Worm (Caenorhabditis elegans): ENCODE results near the gene chil-26.

Gene chil-26

ce11 chrII:9490589-9490988 lies 15.7 kb downstream of the chil-26 start:
- TF ChIP-seq nhr-43 (tag; optimal IDR thresholded peaks at IDR 0.05; ENCODE audit: poor library complexity, severe bottlenecking) (peak; percentile 33), nhr-77 (tag; optimal IDR thresholded peaks at IDR 0.05) (no peak)

DNA sequence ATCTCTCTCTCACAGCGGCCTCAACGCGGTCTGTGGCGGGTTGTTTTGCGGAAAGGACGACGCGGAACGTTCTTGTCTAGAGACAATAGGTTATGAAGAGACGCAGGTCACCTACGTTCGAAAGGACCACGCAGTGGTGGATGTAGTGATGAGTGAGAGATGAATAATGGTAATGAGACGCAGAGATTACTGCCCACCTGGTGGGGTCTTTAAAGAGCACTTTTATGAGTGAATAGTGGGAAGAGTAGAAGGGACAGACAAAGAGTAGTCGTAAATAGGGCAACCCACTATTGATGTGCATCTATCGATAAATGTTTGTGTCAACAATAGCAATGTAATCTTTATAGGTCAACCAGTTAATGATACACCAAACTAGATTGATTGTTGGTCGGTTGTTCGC lies 16.2 kb downstream of the chil-26 start:
- TF ChIP-seq lin-39 (tag; optimal IDR thresholded peaks at IDR 0.05), result peak; percentile 8
- TF ChIP-seq elt-2 (tag; optimal IDR thresholded peaks at IDR 0.05), result no peak
- peak; percentile 19 for TF ChIP-seq hmg-11 (tag; optimal IDR thresholded peaks at IDR 0.05)
- TF ChIP-seq pqm-1 (tag; optimal IDR thresholded peaks at IDR 0.05), result no peak
- no peak for TF ChIP-seq nhr-28 (tag; optimal IDR thresholded peaks at IDR 0.05)
- no peak for TF ChIP-seq ceh-9 (tag; optimal IDR thresholded peaks at IDR 0.05)
- TF ChIP-seq lsy-12 (tag; optimal IDR thresholded peaks at IDR 0.05), result no peak
- TF ChIP-seq eor-1 (tag; optimal IDR thresholded peaks at IDR 0.05), result no peak
- peak; percentile 40 for TF ChIP-seq pha-4 (tag; optimal IDR thresholded peaks at IDR 0.05)
- no peak for TF ChIP-seq mdl-1 (tag; optimal IDR thresholded peaks at IDR 0.05)
- no peak for TF ChIP-seq tbx-2 (tag; optimal IDR thresholded peaks at IDR 0.05)
- no peak for TF ChIP-seq egl-27 (tag; optimal IDR thresholded peaks at IDR 0.05)
- no peak for TF ChIP-seq nfya-1 (tag; optimal IDR thresholded peaks at IDR 0.05; ENCODE audit: insufficient read depth)

- TF ChIP-seq lin-39 (tag; optimal IDR thresholded peaks at IDR 0.05) (no peak), mml-1 (tag; optimal IDR thresholded peaks at IDR 0.05) (peak; percentile 24), ztf-11 (tag; optimal IDR thresholded peaks at IDR 0.05) (no peak), nhr-43 (tag; optimal IDR thresholded peaks at IDR 0.05; ENCODE audit: poor library complexity, severe bottlenecking) (peak; percentile 42)
Observed at ce11 chrII:9493242-9494058, 18.6 kb downstream of the chil-26 start.

ce11 chrII:9497309-9497708 lies 22.5 kb downstream of the chil-26 start:
- no peak for TF ChIP-seq lin-39 (tag; optimal IDR thresholded peaks at IDR 0.05)
- peak; percentile 27 for TF ChIP-seq nfya-1 (tag; optimal IDR thresholded peaks at IDR 0.05; ENCODE audit: insufficient read depth)

DNA sequence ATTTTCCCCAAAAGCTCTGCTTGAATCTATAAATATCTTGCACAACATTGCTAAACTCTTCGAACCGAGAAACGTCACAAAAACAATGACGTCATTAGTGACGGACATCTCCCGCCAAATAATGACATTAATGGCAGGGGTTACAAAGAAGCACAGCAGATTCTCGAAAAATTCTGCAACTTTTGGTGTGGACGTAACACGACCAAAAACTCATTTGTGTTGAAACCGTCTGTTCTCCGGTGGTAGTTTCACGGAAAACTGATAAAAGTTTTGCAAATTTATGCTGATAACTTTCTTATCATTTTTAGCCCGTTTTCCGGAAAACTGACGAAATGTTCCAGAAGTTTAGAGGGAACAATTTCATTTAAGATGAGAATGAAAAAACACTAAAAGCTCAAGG lies 23.7 kb downstream of the chil-26 start:
- TF ChIP-seq fos-1 (tag; optimal IDR thresholded peaks at IDR 0.05) (no peak), pqm-1 (tag; optimal IDR thresholded peaks at IDR 0.05) (peak; percentile 42), elt-3 (tag; optimal IDR thresholded peaks at IDR 0.05) (no peak), R02D3.7 (tag; optimal IDR thresholded peaks at IDR 0.05) (no peak), elt-2 (tag; optimal IDR thresholded peaks at IDR 0.05) (peak; percentile 79)

DNA sequence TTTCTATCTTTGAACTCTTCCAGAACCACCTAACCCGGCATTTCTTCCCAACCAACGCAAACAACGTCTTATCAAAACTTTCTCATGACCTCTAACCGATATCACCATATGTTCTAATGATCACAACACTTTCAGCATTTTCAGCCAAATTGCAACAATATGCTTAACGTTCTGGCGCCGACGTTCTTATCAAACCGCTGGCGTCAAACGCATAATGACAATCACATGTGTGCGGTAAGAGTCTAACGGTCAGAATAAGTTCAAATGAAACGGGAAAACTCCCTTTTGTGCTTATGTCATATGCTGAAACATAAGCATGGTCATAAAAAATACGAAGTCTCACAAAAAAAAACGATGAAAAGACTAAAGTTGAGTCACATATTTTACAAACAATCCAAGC lies 26.1 kb downstream of the chil-26 start:
- TF ChIP-seq sea-2 (GFP tag; optimal IDR thresholded peaks at IDR 0.05) (no peak), pha-4 (tag; optimal IDR thresholded peaks at IDR 0.05) (peak; percentile 76), ceh-28 (tag; optimal IDR thresholded peaks at IDR 0.05) (no peak), mdl-1 (tag; optimal IDR thresholded peaks at IDR 0.05) (no peak), daf-12 (tag; optimal IDR thresholded peaks at IDR 0.05) (no peak), ztf-11 (tag; optimal IDR thresholded peaks at IDR 0.05) (no peak), nhr-67 (tag; optimal IDR thresholded peaks at IDR 0.05) (no peak), unc-62 (GFP tag; optimal IDR thresholded peaks at IDR 0.05) (no peak), elt-2 (tag; optimal IDR thresholded peaks at IDR 0.05) (peak; percentile 99), fkh-10 (GFP tag; optimal IDR thresholded peaks at IDR 0.05) (no peak), ama-1 (optimal IDR thresholded peaks at IDR 0.05) (no peak), nfya-1 (tag; optimal IDR thresholded peaks at IDR 0.05; ENCODE audit: insufficient read depth) (no peak), snpc-4 (tag; optimal IDR thresholded peaks at IDR 0.05) (no peak), egl-27 (tag; optimal IDR thresholded peaks at IDR 0.05) (no peak), nhr-25 (tag; optimal IDR thresholded peaks at IDR 0.05) (no peak), jun-1 (tag; optimal IDR thresholded peaks at IDR 0.05) (peak; percentile 60), lin-39 (tag; optimal IDR thresholded peaks at IDR 0.05) (no peak), pqm-1 (tag; optimal IDR thresholded peaks at IDR 0.05) (peak; percentile 99), egl-5 (tag; optimal IDR thresholded peaks at IDR 0.05) (no peak), ceh-82 (tag; optimal IDR thresholded peaks at IDR 0.05) (no peak), nhr-12 (tag; optimal IDR thresholded peaks at IDR 0.05) (no peak), ceh-9 (tag; optimal IDR thresholded peaks at IDR 0.05) (no peak), nhr-28 (tag; optimal IDR thresholded peaks at IDR 0.05) (no peak)
